Fruit fly (Drosophila melanogaster): ENCODE results near the gene CG42846.

CG42846 gene

DNA sequence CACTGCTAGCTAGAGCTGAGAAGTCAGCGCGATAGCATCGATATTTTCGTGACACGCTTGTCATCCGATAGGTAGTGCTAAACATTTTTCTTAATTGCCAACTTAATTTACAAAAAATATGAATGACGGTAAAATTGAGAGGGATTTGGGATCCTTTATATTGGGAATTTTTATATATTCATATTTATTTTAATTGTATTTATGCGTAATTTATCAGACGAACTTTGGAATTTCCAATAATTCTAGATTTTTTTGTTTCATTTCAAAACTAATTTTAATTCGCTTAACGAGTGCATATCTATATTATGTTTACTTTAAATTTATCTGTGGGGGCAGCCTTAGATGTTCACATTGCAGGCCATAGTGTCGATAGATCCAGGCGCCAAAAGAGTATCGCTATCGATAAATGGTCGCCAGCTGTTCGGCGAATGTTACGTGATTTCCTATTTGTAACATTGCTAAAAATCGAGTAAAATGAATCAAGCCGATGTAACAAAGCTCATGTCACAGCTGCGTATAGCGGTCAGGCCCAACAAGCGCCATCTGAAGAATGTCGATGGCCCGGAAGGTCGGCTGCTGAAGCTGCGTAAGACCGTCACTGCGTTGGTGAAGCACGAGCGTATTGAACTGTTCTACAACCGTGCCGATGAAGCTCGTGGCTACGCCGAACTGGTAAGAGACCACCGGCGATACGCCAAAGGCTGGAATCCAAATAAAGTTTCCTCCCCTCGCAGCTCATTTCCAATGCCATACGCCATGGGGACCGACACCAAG, 33.2 kb upstream of the CG42846 start, which contains the start of the genes Tudor-SN and mRpL17 (continued):
- TF ChIP-seq Hr78 (GFP tag; optimal IDR thresholded peaks at IDR 0.05) (no peak), Bgb (GFP tag; IDR thresholded peaks at IDR 0.05; ENCODE audit: partially characterized antibody) (peak; percentile 98), CG15696 (tag; optimal IDR thresholded peaks at IDR 0.05) (peak; percentile 40), CG1529 (GFP tag; optimal IDR thresholded peaks at IDR 0.05) (no peak), Hsf (GFP tag; optimal IDR thresholded peaks at IDR 0.05) (peak; percentile 16), lilli (GFP tag; optimal IDR thresholded peaks at IDR 0.05) (peak; percentile 42), Sox100B (GFP tag; optimal IDR thresholded peaks at IDR 0.05) (peak; percentile 64), CG6254 (GFP tag; optimal IDR thresholded peaks at IDR 0.05) (peak; percentile 33), zfh2 (GFP tag; optimal IDR thresholded peaks at IDR 0.05) (peak; percentile 60), CHES-1-like (GFP tag; optimal IDR thresholded peaks at IDR 0.05) (no peak), CG8765 (GFP tag; IDR thresholded peaks at IDR 0.05) (no peak), salm (tag; optimal IDR thresholded peaks at IDR 0.05) (no peak), gem (tag; optimal IDR thresholded peaks at IDR 0.05) (peak; percentile 69), Scr (GFP tag; IDR thresholded peaks at IDR 0.05; ENCODE audit: partially characterized antibody) (peak; percentile 97), Taf1 (GFP tag; IDR thresholded peaks at IDR 0.05) (no peak), CG17359 (tag; optimal IDR thresholded peaks at IDR 0.05) (no peak), dm (GFP tag; optimal IDR thresholded peaks at IDR 0.05) (no peak), YL-1 (GFP tag; optimal IDR thresholded peaks at IDR 0.05) (no peak), da (GFP tag; optimal IDR thresholded peaks at IDR 0.05) (no peak), Spps (tag; optimal IDR thresholded peaks at IDR 0.05) (no peak), ranshi (GFP tag; IDR thresholded peaks at IDR 0.05) (no peak), CG11085 (GFP tag; IDR thresholded peaks at IDR 0.05) (peak; percentile 52; the same call in 1 of the 2 replicates), CG1233 (GFP tag; optimal IDR thresholded peaks at IDR 0.05) (no peak), kni (GFP tag; optimal IDR thresholded peaks at IDR 0.05) (no peak), stc (GFP tag; IDR thresholded peaks at IDR 0.05) (no peak), onecut (GFP tag; IDR thresholded peaks at IDR 0.05) (no peak), HLH3B (GFP tag; IDR thresholded peaks at IDR 0.05) (no peak), hth (optimal IDR thresholded peaks at IDR 0.05) (no peak), al (GFP tag; IDR thresholded peaks at IDR 0.05) (peak; percentile 19; the same call in 1 of the 2 replicates), otp (GFP tag; IDR thresholded peaks at IDR 0.05) (no peak), gro (GFP tag; optimal IDR thresholded peaks at IDR 0.05) (no peak), CG11560 (tag; IDR thresholded peaks at IDR 0.05) (no peak), slbo (GFP tag; IDR thresholded peaks at IDR 0.05) (peak; percentile 69), Lhr (GFP tag; optimal IDR thresholded peaks at IDR 0.05) (peak; percentile 29), C15 (GFP tag; IDR thresholded peaks at IDR 0.05) (no peak), CG15011 (GFP tag; optimal IDR thresholded peaks at IDR 0.05) (no peak), Ptx1 (GFP tag; IDR thresholded peaks at IDR 0.05) (peak; percentile 29; the same call in 1 of the 2 replicates), abd-A (tag; optimal IDR thresholded peaks at IDR 0.05) (no peak), CG6683 (GFP tag; optimal IDR thresholded peaks at IDR 0.05) (no peak), Dbx (GFP tag; IDR thresholded peaks at IDR 0.05) (peak; percentile 71), CG17829 (tag; optimal IDR thresholded peaks at IDR 0.05) (peak; percentile 39), CG30403 (GFP tag; optimal IDR thresholded peaks at IDR 0.05) (peak; percentile 69), trh (GFP tag; optimal IDR thresholded peaks at IDR 0.05) (no peak), CG2199 (GFP tag; IDR thresholded peaks at IDR 0.05) (no peak), so (GFP tag; IDR thresholded peaks at IDR 0.05) (no peak), CG42726 (GFP tag; IDR thresholded peaks at IDR 0.05; ENCODE audit: partially characterized antibody) (peak; percentile 98), usp (GFP tag; optimal IDR thresholded peaks at IDR 0.05) (no peak), repo (GFP tag; optimal IDR thresholded peaks at IDR 0.05) (no peak), eve (GFP tag; optimal IDR thresholded peaks at IDR 0.05) (no peak), HLH54F (GFP tag; optimal IDR thresholded peaks at IDR 0.05) (peak; percentile 40), CG7271 (tag; optimal IDR thresholded peaks at IDR 0.05) (no peak)

All from whole organism, embryonic.